Worm (Caenorhabditis elegans) whole organism, midembryonic: ENCODE measurements around the gene fntb-1.

Source experiments
- T22C8.4 ChIP-seq: fragments of 200-800 bp; sonication (Bioruptor generic); IDR thresholded peaks from 2 replicates; pipeline ENCODE4 v1.3.6; 2022; ENCODE audit warnings: missing genetic modification characterization, missing compliant biosample characterization
- klf-2 ChIP-seq: fragments of 200-800 bp; sonication (Bioruptor generic); conservative IDR thresholded peaks from 2 replicates; pipeline ENCODE4 v1.3.6; 2022; ENCODE audit warnings: missing genetic modification reagents, missing genetic modification characterization, missing compliant biosample characterization

DNA sequence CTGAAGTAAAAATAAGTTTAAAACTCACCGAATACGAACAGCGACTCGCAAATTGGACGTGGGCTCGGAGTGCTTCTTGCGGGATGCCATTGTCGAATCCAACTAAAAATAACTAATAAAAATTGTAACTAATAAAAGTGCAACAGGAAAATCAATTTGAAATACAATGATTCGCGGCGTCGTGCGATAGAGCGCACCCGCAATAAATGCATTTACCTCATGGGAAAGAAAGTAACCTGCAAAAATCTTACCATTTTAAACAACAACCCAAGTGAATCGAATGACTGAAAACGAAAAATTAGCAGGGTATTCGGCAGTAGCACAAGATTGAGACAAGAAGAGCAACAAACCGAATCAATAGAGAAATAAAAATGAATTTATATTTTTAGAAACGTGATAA, 9.2 kb downstream of the fntb-1 start, which contains the start of gene bmk-1:
- no peak for TF ChIP-seq T22C8.4 (GFP tag; lab: Robert Waterston, UW)
- TF ChIP-seq klf-2 (GFP tag; lab: Robert Waterston, UW) = no peak
